Fruit fly (Drosophila melanogaster) S2 (cell line): ENCODE measurements around the gene mRpL19.

ENCODE experiments used
- CG8478 ChIP-seq: fragments of >200 bp; optimal IDR thresholded peaks from 2 replicates; lab custom pipeline; 2018
- CTCF ChIP-seq, 2 experiments: fragments of >200 bp; optimal IDR thresholded peaks; 2 replicates each; lab custom pipeline; 2018

dm6 chr3R:8715851-8716550 lies 42.1 kb downstream of the mRpL19 start, which contains the start of gene TMEM216:
- TF ChIP-seq CG8478 (lab: Kevin White, UChicago) (no peak), CTCF (optimal IDR thresholded peaks at IDR 0.05; lab: Kevin White, UChicago) (peak in 1 of 2 experiments; percentile 19)
